Worm (Caenorhabditis elegans) whole organism, L4 larva: ENCODE measurements around the gene K09E2.2.

Source experiments
- R02D3.7 ChIP-seq: fragments of 150-350 bp; sonication (generic microtip); optimal IDR thresholded peaks from 3 replicates; lab custom pipeline; 2014; ENCODE audit warnings: missing biosample characterization, missing genetic modification characterization
- aha-1 ChIP-seq: fragments of 150-350 bp; peaks from one replicate; lab custom pipeline; 2014; ENCODE audit warnings: missing biosample characterization, missing genetic modification characterization
- aly-2 ChIP-seq: sonication (generic microtip); optimal IDR thresholded peaks from 2 replicates; lab custom pipeline; 2018; ENCODE audit warnings: missing biosample characterization, missing genetic modification characterization
- ceh-28 ChIP-seq: fragments of 150-350 bp; optimal IDR thresholded peaks from 2 replicates; lab custom pipeline; 2014; ENCODE audit warnings: missing biosample characterization, missing genetic modification reagents, missing genetic modification characterization
- ceh-82 ChIP-seq: sonication (generic microtip); optimal IDR thresholded peaks from 2 replicates; lab custom pipeline; 2017; ENCODE audit warnings: missing biosample characterization, missing genetic modification characterization
- dpl-1 ChIP-seq: fragments of 150-350 bp; optimal IDR thresholded peaks from 2 replicates; lab custom pipeline; 2014; ENCODE audit warnings: missing biosample characterization, missing genetic modification reagents, missing genetic modification characterization
- mep-1 ChIP-seq: fragments of 150-350 bp; sonication (generic microtip); optimal IDR thresholded peaks from 3 replicates; lab custom pipeline; 2014; ENCODE audit warnings: missing biosample characterization, missing genetic modification characterization
- mxl-3 ChIP-seq: fragments of 200-800 bp; sonication (Bioruptor generic); optimal IDR thresholded peaks from 2 replicates; lab custom pipeline; 2018; ENCODE audit warnings: mild to moderate bottlenecking, missing genetic modification characterization, missing compliant biosample characterization
- nhr-237 ChIP-seq: sonication (generic microtip); optimal IDR thresholded peaks from 2 replicates; lab custom pipeline; 2017; ENCODE audit warnings: missing biosample characterization, missing genetic modification characterization

- no peak for TF ChIP-seq ceh-28
- no peak for TF ChIP-seq R02D3.7 (tag; lab: Kevin White, UChicago)
- no peak for TF ChIP-seq mxl-3 (GFP tag; lab: Kevin White, UChicago)
- no peak for TF ChIP-seq aly-2
- TF ChIP-seq nhr-237 (tag; lab: Kevin White, UChicago): no peak
- no peak for TF ChIP-seq mep-1
- TF ChIP-seq aha-1 (tag; lab: Kevin White, UChicago): no peak
- no peak for TF ChIP-seq dpl-1 (GFP tag; lab: Kevin White, UChicago)
- no peak for TF ChIP-seq ceh-82
These were observed 47.8 kb downstream of the K09E2.2 start, which contains the start of gene F53A9.9 for ce11 chrX:8720658-8721057.
